Worm (Caenorhabditis elegans) whole organism, late embryonic: Measurements from ENCODE around the gene oac-2.

Experiments
- ama-1 ChIP-seq: fragments of 150-350 bp; optimal IDR thresholded peaks from 2 replicates; lab custom pipeline; 2014
- ceh-9 ChIP-seq: sonication (generic microtip); optimal IDR thresholded peaks from 2 replicates; lab custom pipeline; 2016; ENCODE audit warnings: mild to moderate bottlenecking, missing genetic modification characterization, inconsistent platforms, missing compliant biosample characterization
- dmd-4 ChIP-seq: sonication (generic microtip); optimal IDR thresholded peaks from 2 replicates; lab custom pipeline; 2016; ENCODE audit warnings: borderline replicate concordance, missing genetic modification characterization, missing compliant biosample characterization
- elt-2 ChIP-seq: sonication (generic microtip); optimal IDR thresholded peaks from 2 replicates; lab custom pipeline; 2016; ENCODE audit warnings: missing genetic modification reagents, missing genetic modification characterization, missing compliant biosample characterization
- hlh-30 ChIP-seq: sonication (generic microtip); optimal IDR thresholded peaks from 2 replicates; lab custom pipeline; 2017; ENCODE audit warnings: antibody characterized with exemption, missing genetic modification characterization, missing compliant biosample characterization; ENCODE audit not compliant: insufficient read depth
- ref-2 ChIP-seq: sonication (generic microtip); optimal IDR thresholded peaks from 2 replicates; lab custom pipeline; 2016; ENCODE audit warnings: missing genetic modification characterization, missing compliant biosample characterization

ce11 chrV:3451646-3452045 is 23.3 kb downstream of the oac-2 start:
- TF ChIP-seq ama-1 (no peak), elt-2 (tag; lab: Kevin White, UChicago) (no peak), ceh-9 (no peak), hlh-30 (tag; lab: Kevin White, UChicago) (no peak), dmd-4 (tag; lab: Kevin White, UChicago) (no peak), ref-2 (tag; lab: Kevin White, UChicago) (no peak)
